Fruit fly (Drosophila melanogaster) S2 (cell line): ENCODE measurements around the gene Argl.

ENCODE experiments used
- CG8478 ChIP-seq: fragments of >200 bp; optimal IDR thresholded peaks from 2 replicates; lab custom pipeline; 2018
- CTCF ChIP-seq, 2 experiments: fragments of >200 bp; optimal IDR thresholded peaks; 2 replicates each; lab custom pipeline; 2018

Gene Argl

dm6 chr2L:8891140-8891539 lies 50.8 kb downstream of the Argl start, which contains the start of gene CG42713:
Gene CG42713, plus strand, starts transcription at chr2L:8891440.
- TF ChIP-seq CG8478 (lab: Kevin White, UChicago) (no peak), CTCF (optimal IDR thresholded peaks at IDR 0.05; lab: Kevin White, UChicago) (no peak)
